Fruit fly (Drosophila melanogaster) whole organism, embryonic: ENCODE results near the gene AP-1mu.

Experiments
- Adf1 ChIP-seq: fragments of 200-800 bp; sonication (Bioruptor generic); IDR thresholded peaks from 2 replicates; pipeline ENCODE4 v1.3.6; 2022; ENCODE audit warnings: missing biosample characterization, missing genetic modification characterization
- Aef1 ChIP-seq: fragments of 200-800 bp; sonication (Bioruptor generic); IDR thresholded peaks from 3 replicates; pipeline ENCODE4 v1.3.6; 2022; ENCODE audit warnings: missing biosample characterization, missing genetic modification characterization
- CG10147 ChIP-seq: fragments of 200-800 bp; sonication (Bioruptor generic); optimal IDR thresholded peaks from 2 replicates; lab custom pipeline; 2019; ENCODE audit warnings: missing biosample characterization, mild to moderate bottlenecking, missing genetic modification characterization, moderate library complexity
- CG10267 ChIP-seq: fragments of 200-800 bp; sonication (Bioruptor generic); optimal IDR thresholded peaks from 2 replicates; lab custom pipeline; 2018; ENCODE audit warnings: missing biosample characterization, mild to moderate bottlenecking, missing genetic modification characterization, moderate library complexity
- CG10431 ChIP-seq: fragments of 200-800 bp; sonication (Bioruptor generic); optimal IDR thresholded peaks from 3 replicates; lab custom pipeline; 2018; ENCODE audit warnings: missing biosample characterization, mild to moderate bottlenecking, missing genetic modification characterization
- CG10959 ChIP-seq: fragments of 200-800 bp; sonication (Bioruptor generic); IDR thresholded peaks from 2 replicates; pipeline ENCODE4 v1.3.6; 2022; ENCODE audit warnings: missing biosample characterization, missing genetic modification characterization
- CG10979 ChIP-seq: fragments of 200-800 bp; sonication (Bioruptor generic); optimal IDR thresholded peaks from 2 replicates; lab custom pipeline; 2018; ENCODE audit warnings: missing biosample characterization, mild to moderate bottlenecking, missing genetic modification characterization, moderate library complexity
- CG12104 ChIP-seq: fragments of 200-800 bp; sonication (Bioruptor generic); optimal IDR thresholded peaks from 3 replicates; lab custom pipeline; 2016; ENCODE audit warnings: missing biosample characterization, missing genetic modification characterization
- CG1233 ChIP-seq: fragments of 200-800 bp; sonication (Bioruptor generic); optimal IDR thresholded peaks from 4 replicates; lab custom pipeline; 2018; ENCODE audit warnings: missing biosample characterization, mild to moderate bottlenecking, missing genetic modification characterization
- CG13296 ChIP-seq: fragments of 200-800 bp; sonication (Bioruptor generic); optimal IDR thresholded peaks from 3 replicates; lab custom pipeline; 2018; ENCODE audit warnings: missing biosample characterization, mild to moderate bottlenecking, missing genetic modification characterization
- CG13424 ChIP-seq: fragments of 200-800 bp; sonication (Bioruptor generic); optimal IDR thresholded peaks from 2 replicates; lab custom pipeline; 2019; ENCODE audit warnings: missing biosample characterization, mild to moderate bottlenecking, missing genetic modification characterization, moderate library complexity
- CG1832 ChIP-seq: fragments of 200-800 bp; sonication (Bioruptor generic); optimal IDR thresholded peaks from 2 replicates; lab custom pipeline; 2017; ENCODE audit warnings: missing biosample characterization, mild to moderate bottlenecking, missing genetic modification characterization, inconsistent platforms
- CG31365 ChIP-seq: fragments of 200-800 bp; sonication (Bioruptor generic); optimal IDR thresholded peaks from 2 replicates; lab custom pipeline; 2018; ENCODE audit warnings: missing biosample characterization, mild to moderate bottlenecking, missing genetic modification characterization
- CG32532 ChIP-seq: fragments of 200-800 bp; sonication (Bioruptor generic); IDR thresholded peaks from 2 replicates; pipeline ENCODE4 v1.3.6; 2022; ENCODE audit warnings: missing biosample characterization, missing genetic modification characterization
- CG5953 ChIP-seq: fragments of 200-800 bp; sonication (Bioruptor generic); IDR thresholded peaks from 2 replicates; pipeline ENCODE4 v1.3.6; 2022; ENCODE audit warnings: missing biosample characterization, missing genetic modification characterization
- CG7928 ChIP-seq: fragments of 200-800 bp; sonication (Bioruptor generic); optimal IDR thresholded peaks from 2 replicates; lab custom pipeline; 2017; ENCODE audit warnings: missing biosample characterization, mild to moderate bottlenecking, missing genetic modification characterization
- CG8281 ChIP-seq: fragments of 200-800 bp; sonication (Bioruptor generic); optimal IDR thresholded peaks from 2 replicates; lab custom pipeline; 2018; ENCODE audit warnings: missing biosample characterization, mild to moderate bottlenecking, missing genetic modification characterization, moderate library complexity
- D ChIP-seq, 2 experiments: fragments of 200-800 bp in 1 of 2; fragments of >200 bp in 1 of 2; sonication (Bioruptor generic) in 1 of 2; optimal IDR thresholded peaks; 2 replicates in 1 of 2; 3 replicates in 1 of 2; lab custom pipeline; 2017; ENCODE audit warnings: mild to moderate bottlenecking in 1 of 2, missing biosample characterization in 1 of 2, missing genetic modification characterization in 1 of 2, missing genetic modification reagents in 1 of 2
- E2f1 ChIP-seq: fragments of 200-800 bp; sonication (Bioruptor generic); IDR thresholded peaks from 2 replicates; pipeline ENCODE4 v1.3.6; 2022; ENCODE audit warnings: missing biosample characterization, missing genetic modification characterization
- Fer3 ChIP-seq: fragments of 200-800 bp; sonication (Bioruptor generic); optimal IDR thresholded peaks from 2 replicates; lab custom pipeline; 2018; ENCODE audit warnings: missing biosample characterization, mild to moderate bottlenecking, missing genetic modification characterization, moderate library complexity
- Gsc ChIP-seq: fragments of 200-800 bp; sonication (Bioruptor generic); IDR thresholded peaks from 2 replicates; pipeline ENCODE4 v1.3.6; 2022; ENCODE audit warnings: missing biosample characterization, missing genetic modification characterization
- Hr3 ChIP-seq: fragments of 200-800 bp; sonication (Bioruptor generic); optimal IDR thresholded peaks from 3 replicates; lab custom pipeline; 2016; ENCODE audit warnings: missing biosample characterization, missing genetic modification characterization
- MBD-R2 ChIP-seq: fragments of 200-800 bp; sonication (Bioruptor generic); IDR thresholded peaks from 2 replicates; pipeline ENCODE4 v1.3.6; 2022; ENCODE audit warnings: missing biosample characterization, missing genetic modification characterization
- NC2β ChIP-seq: fragments of 200-800 bp; sonication (Bioruptor generic); optimal IDR thresholded peaks from 2 replicates; lab custom pipeline; 2016; ENCODE audit warnings: missing biosample characterization, missing genetic modification characterization
- Scr ChIP-seq: fragments of 200-800 bp; sonication (Bioruptor generic); IDR thresholded peaks from 2 replicates; pipeline ENCODE4 v1.3.6; 2022; ENCODE audit warnings: missing biosample characterization, missing genetic modification characterization; ENCODE audit not compliant: partially characterized antibody
- Sox100B ChIP-seq: fragments of 200-800 bp; sonication (Bioruptor generic); optimal IDR thresholded peaks from 3 replicates; lab custom pipeline; 2018; ENCODE audit warnings: missing biosample characterization, mild to moderate bottlenecking, missing genetic modification characterization
- Taf1 ChIP-seq: fragments of 200-800 bp; sonication (Bioruptor generic); IDR thresholded peaks from 2 replicates; pipeline ENCODE4 v1.3.6; 2022; ENCODE audit warnings: missing biosample characterization, missing genetic modification characterization
- Trl ChIP-seq, 3 experiments: fragments of >200 bp in 2 of 3; fragments of 200-800 bp in 1 of 3; sonication (Bioruptor generic) in 1 of 3; optimal IDR thresholded peaks; 2 replicates in 1 of 3; 3 replicates in 2 of 3; lab custom pipeline; 2016 to 2017; ENCODE audit warnings: missing biosample characterization in 1 of 3, missing genetic modification characterization in 1 of 3
- Usf ChIP-seq: fragments of 200-800 bp; sonication (Bioruptor generic); optimal IDR thresholded peaks from 2 replicates; lab custom pipeline; 2017; ENCODE audit warnings: missing genotype, missing biosample characterization, missing genetic modification characterization
- Xrp1 ChIP-seq: fragments of 200-800 bp; sonication (Bioruptor generic); IDR thresholded peaks from 2 replicates; pipeline ENCODE4 v1.3.6; 2022; ENCODE audit warnings: missing biosample characterization, missing genetic modification characterization
- amos ChIP-seq: fragments of 200-800 bp; sonication (Bioruptor generic); IDR thresholded peaks from 2 replicates; pipeline ENCODE4 v1.3.6; 2022; ENCODE audit warnings: missing biosample characterization, missing genetic modification characterization; ENCODE audit not compliant: partially characterized antibody
- az2 ChIP-seq: fragments of 200-800 bp; sonication (Bioruptor generic); optimal IDR thresholded peaks from 3 replicates; lab custom pipeline; 2016; ENCODE audit warnings: missing biosample characterization, missing genetic modification characterization
- crol ChIP-seq: fragments of 200-800 bp; sonication (Bioruptor generic); IDR thresholded peaks from 2 replicates; pipeline ENCODE4 v1.3.6; 2022; ENCODE audit warnings: missing biosample characterization, missing genetic modification characterization
- fd96Cb ChIP-seq: fragments of 200-800 bp; sonication (Bioruptor generic); optimal IDR thresholded peaks from 2 replicates; lab custom pipeline; 2018; ENCODE audit warnings: missing biosample characterization, mild to moderate bottlenecking, missing genetic modification characterization, moderate library complexity
- fru ChIP-seq: fragments of >200 bp; optimal IDR thresholded peaks from 2 replicates; lab custom pipeline; 2017
- gro ChIP-seq: fragments of 200-800 bp; sonication (Bioruptor generic); optimal IDR thresholded peaks from 2 replicates; lab custom pipeline; 2016; ENCODE audit warnings: missing biosample characterization, missing genetic modification characterization
- gsb-n ChIP-seq: fragments of 200-800 bp; sonication (Bioruptor generic); optimal IDR thresholded peaks from 3 replicates; lab custom pipeline; 2018; ENCODE audit warnings: missing biosample characterization, mild to moderate bottlenecking, missing genetic modification characterization
- her ChIP-seq: fragments of 200-800 bp; sonication (Bioruptor generic); optimal IDR thresholded peaks from 2 replicates; lab custom pipeline; 2016; ENCODE audit warnings: missing biosample characterization, missing genetic modification characterization
- jing ChIP-seq: fragments of 200-800 bp; sonication (Bioruptor generic); optimal IDR thresholded peaks from 2 replicates; lab custom pipeline; 2018; ENCODE audit warnings: missing biosample characterization, mild to moderate bottlenecking, missing genetic modification characterization
- lilli ChIP-seq: fragments of 200-800 bp; sonication (Bioruptor generic); optimal IDR thresholded peaks from 3 replicates; lab custom pipeline; 2016; ENCODE audit warnings: missing biosample characterization, missing genetic modification characterization
- lola ChIP-seq, 3 experiments: fragments of >200 bp in 2 of 3; fragments of 200-800 bp in 1 of 3; sonication (Bioruptor generic) in 1 of 3; optimal IDR thresholded peaks; 2 replicates each; lab custom pipeline; 2017 to 2019; ENCODE audit warnings: missing biosample characterization in 3 of 3, missing genetic modification characterization in 3 of 3, mild to moderate bottlenecking in 1 of 3, moderate library complexity in 1 of 3
- prd ChIP-seq, 3 experiments: fragments of >200 bp in 2 of 3; fragments of 200-800 bp in 1 of 3; sonication (Bioruptor generic) in 1 of 3; optimal IDR thresholded peaks in 2 of 3; IDR thresholded peaks in 1 of 3; 2 replicates in 2 of 3; 3 replicates in 1 of 3; pipeline versions ENCODE4 v1.3.6 to Lab custom; 2017 to 2022; ENCODE audit warnings: missing biosample characterization in 1 of 3, missing genetic modification characterization in 1 of 3
- psq ChIP-seq: fragments of 200-800 bp; sonication (Bioruptor generic); optimal IDR thresholded peaks from 2 replicates; lab custom pipeline; 2017; ENCODE audit warnings: missing biosample characterization, missing genetic modification characterization
- sima ChIP-seq: fragments of 200-800 bp; sonication (Bioruptor generic); optimal IDR thresholded peaks from 2 replicates; lab custom pipeline; 2016; ENCODE audit warnings: missing biosample characterization, missing genetic modification characterization
- sr ChIP-seq: fragments of 200-800 bp; sonication (Bioruptor generic); IDR thresholded peaks from 3 replicates; pipeline ENCODE4 v1.3.6; 2022; ENCODE audit warnings: missing biosample characterization, missing genetic modification characterization
- trem ChIP-seq: fragments of 200-800 bp; optimal IDR thresholded peaks from 3 replicates; lab custom pipeline; 2019; ENCODE audit warnings: missing biosample characterization, mild to moderate bottlenecking, missing genetic modification characterization, moderate library complexity
- tx ChIP-seq: fragments of 200-800 bp; sonication (Bioruptor generic); optimal IDR thresholded peaks from 2 replicates; lab custom pipeline; 2016; ENCODE audit warnings: missing biosample characterization, missing genetic modification characterization
- wek ChIP-seq: fragments of 200-800 bp; sonication (Bioruptor generic); optimal IDR thresholded peaks from 3 replicates; lab custom pipeline; 2018; ENCODE audit warnings: missing biosample characterization, mild to moderate bottlenecking, missing genetic modification characterization, moderate library complexity
- wor ChIP-seq: fragments of 200-800 bp; sonication (Bioruptor generic); IDR thresholded peaks from 2 replicates; pipeline ENCODE4 v1.3.6; 2022; ENCODE audit warnings: missing biosample characterization, missing genetic modification characterization
- zen ChIP-seq: fragments of 200-800 bp; sonication (Bioruptor generic); optimal IDR thresholded peaks from 3 replicates; lab custom pipeline; 2018; ENCODE audit warnings: missing biosample characterization, mild to moderate bottlenecking, missing genetic modification characterization, moderate library complexity

The AP-1mu gene

dm6 chr3R:9605084-9605483 lies 45.8 kb upstream of the AP-1mu start (continued):
- TF ChIP-seq NC2β (GFP tag; lab: Kevin White, UChicago): peak; percentile 63
- peak; percentile 61 for TF ChIP-seq CG10959 (GFP tag; lab: Robert Waterston, UW)
- TF ChIP-seq Trl (optimal IDR thresholded peaks at IDR 0.05; lab: Kevin White, UChicago): no peak
- peak; percentile 29 for TF ChIP-seq Trl (GFP tag; optimal IDR thresholded peaks at IDR 0.05; lab: Kevin White, UChicago)
- no peak for TF ChIP-seq amos (GFP tag; lab: Robert Waterston, UW)
- peak in 1 of 3 experiments; percentile 71 for TF ChIP-seq lola (GFP tag; optimal IDR thresholded peaks at IDR 0.05; lab: Kevin White, UChicago)
- peak; percentile 31 for TF ChIP-seq az2 (GFP tag; lab: Kevin White, UChicago)
- no peak for TF ChIP-seq D (optimal IDR thresholded peaks at IDR 0.05; lab: Kevin White, UChicago)
- TF ChIP-seq D (GFP tag; optimal IDR thresholded peaks at IDR 0.05; lab: Kevin White, UChicago): peak; percentile 51
- TF ChIP-seq CG31365 (tag; lab: Kevin White, UChicago): no peak
- peak; percentile 29; the same call in 1 of the 2 replicates for TF ChIP-seq crol
- 0 out of 2 replicates have a peak, but pooled peaks have one; percentile 14 for TF ChIP-seq E2f1 (GFP tag; lab: Robert Waterston, UW)
- TF ChIP-seq sima (GFP tag; lab: Kevin White, UChicago): no peak
- TF ChIP-seq Sox100B: no peak
- TF ChIP-seq jing (GFP tag; lab: Kevin White, UChicago): no peak
- TF ChIP-seq CG13296 (GFP tag; lab: Kevin White, UChicago): no peak
- TF ChIP-seq tx (GFP tag; lab: Kevin White, UChicago): no peak
- peak; percentile 34 for TF ChIP-seq lilli (GFP tag; lab: Kevin White, UChicago)
- no peak for TF ChIP-seq prd (optimal IDR thresholded peaks at IDR 0.05; lab: Kevin White, UChicago)
- TF ChIP-seq prd (GFP tag; IDR thresholded peaks at IDR 0.05; lab: Robert Waterston, UW): peak; percentile 77
- TF ChIP-seq CG1832 (GFP tag; lab: Kevin White, UChicago): no peak
- TF ChIP-seq CG10147 (GFP tag; lab: Kevin White, UChicago): no peak
- no peak for TF ChIP-seq wor (GFP tag; lab: Robert Waterston, UW)
- TF ChIP-seq Usf (GFP tag; lab: Kevin White, UChicago): peak; percentile 23
- TF ChIP-seq fru (lab: Kevin White, UChicago): no peak
- peak; percentile 62 for TF ChIP-seq gsb-n (tag; lab: Kevin White, UChicago)
- TF ChIP-seq Hr3 (GFP tag; lab: Kevin White, UChicago): peak; percentile 16
- peak; percentile 41 for TF ChIP-seq trem (tag; lab: Kevin White, UChicago)
- no peak for TF ChIP-seq CG5953 (GFP tag; lab: Robert Waterston, UW)
- no peak for TF ChIP-seq Taf1 (GFP tag; lab: Robert Waterston, UW)
- TF ChIP-seq CG12104 (GFP tag; lab: Kevin White, UChicago): no peak
- TF ChIP-seq her (GFP tag; lab: Kevin White, UChicago): no peak
- TF ChIP-seq CG10979 (tag; lab: Kevin White, UChicago): peak; percentile 79
- peak; percentile 60 for TF ChIP-seq fd96Cb
- no peak for TF ChIP-seq Aef1
- TF ChIP-seq sr (GFP tag; lab: Robert Waterston, UW): no peak
- TF ChIP-seq Fer3 (tag; lab: Kevin White, UChicago): no peak
- TF ChIP-seq zen: no peak
- peak; percentile 8 for TF ChIP-seq CG13424 (tag; lab: Kevin White, UChicago)
- no peak for TF ChIP-seq Gsc (GFP tag; lab: Robert Waterston, UW)
- no peak for TF ChIP-seq CG7928 (GFP tag; lab: Kevin White, UChicago)
- peak; percentile 52 for TF ChIP-seq CG10267 (tag; lab: Kevin White, UChicago)
- TF ChIP-seq Scr (GFP tag; lab: Robert Waterston, UW): no peak
- no peak for TF ChIP-seq CG32532 (GFP tag; lab: Robert Waterston, UW)
- no peak for TF ChIP-seq CG1233
- peak; percentile 78 for TF ChIP-seq Xrp1 (GFP tag; lab: Robert Waterston, UW)
- no peak for TF ChIP-seq wek (GFP tag; lab: Kevin White, UChicago)
- no peak for TF ChIP-seq Adf1 (GFP tag; lab: Robert Waterston, UW)
- no peak for TF ChIP-seq MBD-R2 (GFP tag; lab: Robert Waterston, UW)
- no peak for TF ChIP-seq CG8281 (tag; lab: Kevin White, UChicago)
- TF ChIP-seq psq (GFP tag; lab: Kevin White, UChicago): no peak
- TF ChIP-seq gro (GFP tag; lab: Kevin White, UChicago): no peak
- TF ChIP-seq CG10431 (GFP tag; lab: Kevin White, UChicago): no peak
